Fruit fly (Drosophila melanogaster) whole organism, pupa: ENCODE data around the gene CG10694.

Source experiments
- CG10348 ChIP-seq: fragments of 200-800 bp; sonication (Bioruptor generic); IDR thresholded peaks from 2 replicates; pipeline ENCODE4 v1.3.6; 2022; ENCODE audit warnings: missing biosample characterization, missing genetic modification characterization
- CG13204 ChIP-seq: fragments of 200-800 bp; sonication (Bioruptor generic); optimal IDR thresholded peaks from 2 replicates; lab custom pipeline; 2018; ENCODE audit warnings: missing biosample characterization, mild to moderate bottlenecking, missing genetic modification characterization, moderate library complexity
- CG32121 ChIP-seq: fragments of 200-800 bp; sonication (Bioruptor generic); IDR thresholded peaks from 2 replicates; pipeline ENCODE4 v1.3.6; 2022; ENCODE audit warnings: missing biosample characterization, missing genetic modification characterization
- CG34367 ChIP-seq: fragments of 200-800 bp; sonication (Bioruptor generic); optimal IDR thresholded peaks from 2 replicates; lab custom pipeline; 2018; ENCODE audit warnings: missing biosample characterization, mild to moderate bottlenecking, missing genetic modification characterization
- D1 ChIP-seq: fragments of 200-800 bp; sonication (Bioruptor generic); optimal IDR thresholded peaks from 2 replicates; lab custom pipeline; 2018; ENCODE audit warnings: missing biosample characterization, mild to moderate bottlenecking, missing genetic modification characterization, moderate library complexity
- EcR ChIP-seq: fragments of 200-800 bp; sonication (Bioruptor generic); optimal IDR thresholded peaks from 3 replicates; lab custom pipeline; 2019; ENCODE audit warnings: missing biosample characterization, missing genetic modification characterization, mild to moderate bottlenecking, moderate library complexity, missing genetic modification reagents
- Pif1B ChIP-seq: fragments of 200-800 bp; sonication (Bioruptor generic); optimal IDR thresholded peaks from 3 replicates; lab custom pipeline; 2016; ENCODE audit warnings: missing biosample characterization, missing genetic modification characterization
- Snoo ChIP-seq: fragments of 200-800 bp; sonication (Bioruptor generic); optimal IDR thresholded peaks from 3 replicates; lab custom pipeline; 2017; ENCODE audit warnings: missing biosample characterization, mild to moderate bottlenecking, missing genetic modification characterization, inconsistent platforms

- TF ChIP-seq CG32121 (GFP tag; lab: Robert Waterston, UW): no peak
- no peak for TF ChIP-seq CG34367 (tag; lab: Kevin White, UChicago)
- TF ChIP-seq Pif1B (GFP tag; lab: Kevin White, UChicago): no peak
- TF ChIP-seq EcR (GFP tag; lab: Kevin White, UChicago): no peak
- no peak for TF ChIP-seq Snoo (tag; lab: Kevin White, UChicago)
- TF ChIP-seq CG10348 (GFP tag; lab: Robert Waterston, UW): no peak
- no peak for TF ChIP-seq CG13204
- TF ChIP-seq D1: no peak
Measured at dm6 chr3R:24058041-24058440, 49.1 kb upstream of the CG10694 start, which contains the start of gene SMC1.
